Worm (Caenorhabditis elegans) whole organism, late embryonic: Measurements from ENCODE around the gene ppm-1.G.

Experiments
- C08G9.2 ChIP-seq: sonication (generic microtip); optimal IDR thresholded peaks from 2 replicates; lab custom pipeline; 2016; ENCODE audit warnings: mild to moderate bottlenecking, missing genetic modification characterization, moderate library complexity, missing compliant biosample characterization
- F13H6.1 ChIP-seq: sonication (generic microtip); optimal IDR thresholded peaks from 2 replicates; lab custom pipeline; 2016; ENCODE audit warnings: missing genetic modification characterization, missing compliant biosample characterization
- K02D7.2 ChIP-seq: sonication (generic microtip); optimal IDR thresholded peaks from 2 replicates; lab custom pipeline; 2017; ENCODE audit warnings: mild to moderate bottlenecking, missing genetic modification characterization, missing compliant biosample characterization
- K09A11.1 ChIP-seq: sonication (generic microtip); optimal IDR thresholded peaks from 2 replicates; lab custom pipeline; 2017; ENCODE audit warnings: antibody characterized with exemption, mild to moderate bottlenecking, missing genetic modification characterization, missing compliant biosample characterization; ENCODE audit not compliant: insufficient read depth
- Y22D7AL.16 ChIP-seq: sonication (generic microtip); optimal IDR thresholded peaks from 2 replicates; lab custom pipeline; 2016; ENCODE audit warnings: missing genetic modification characterization, missing compliant biosample characterization
- ahr-1 ChIP-seq: sonication (generic microtip); optimal IDR thresholded peaks from 2 replicates; lab custom pipeline; 2016; ENCODE audit warnings: missing genetic modification characterization, missing compliant biosample characterization
- ama-1 ChIP-seq: fragments of 150-350 bp; optimal IDR thresholded peaks from 2 replicates; lab custom pipeline; 2014
- ceh-18 ChIP-seq: sonication (generic microtip); optimal IDR thresholded peaks from 2 replicates; lab custom pipeline; 2016; ENCODE audit warnings: missing genetic modification characterization, missing compliant biosample characterization
- ceh-2 ChIP-seq: sonication (generic microtip); optimal IDR thresholded peaks from 2 replicates; lab custom pipeline; 2016; ENCODE audit warnings: missing genotype, missing genetic modification characterization, missing compliant biosample characterization
- ceh-22 ChIP-seq: sonication (generic microtip); optimal IDR thresholded peaks from 2 replicates; lab custom pipeline; 2017; ENCODE audit warnings: missing biosample characterization, missing genetic modification characterization
- ceh-31 ChIP-seq: sonication (generic microtip); optimal IDR thresholded peaks from 2 replicates; lab custom pipeline; 2016; ENCODE audit warnings: missing genetic modification characterization, missing compliant biosample characterization
- ceh-34 ChIP-seq: sonication (generic microtip); optimal IDR thresholded peaks from 2 replicates; lab custom pipeline; 2016; ENCODE audit warnings: mild to moderate bottlenecking, missing genetic modification characterization, missing compliant biosample characterization
- ceh-45 ChIP-seq: fragments of 200-800 bp; sonication (Bioruptor generic); IDR thresholded peaks from 2 replicates; pipeline ENCODE4 v1.3.6; 2022; ENCODE audit warnings: missing genetic modification reagents, missing genetic modification characterization, missing compliant biosample characterization
- ceh-9 ChIP-seq: sonication (generic microtip); optimal IDR thresholded peaks from 2 replicates; lab custom pipeline; 2016; ENCODE audit warnings: mild to moderate bottlenecking, missing genetic modification characterization, inconsistent platforms, missing compliant biosample characterization
- che-1 ChIP-seq: sonication (generic microtip); optimal IDR thresholded peaks from 2 replicates; lab custom pipeline; 2016; ENCODE audit warnings: mild to moderate bottlenecking, missing genetic modification characterization, missing compliant biosample characterization
- dmd-4 ChIP-seq: sonication (generic microtip); optimal IDR thresholded peaks from 2 replicates; lab custom pipeline; 2016; ENCODE audit warnings: borderline replicate concordance, missing genetic modification characterization, missing compliant biosample characterization
- dve-1 ChIP-seq: sonication (generic microtip); optimal IDR thresholded peaks from 2 replicates; lab custom pipeline; 2017; ENCODE audit warnings: antibody characterized with exemption, mild to moderate bottlenecking, missing genetic modification characterization, missing compliant biosample characterization
- elt-2 ChIP-seq: sonication (generic microtip); optimal IDR thresholded peaks from 2 replicates; lab custom pipeline; 2016; ENCODE audit warnings: missing genetic modification reagents, missing genetic modification characterization, missing compliant biosample characterization
- ets-4 ChIP-seq: sonication (generic microtip); optimal IDR thresholded peaks from 2 replicates; lab custom pipeline; 2016; ENCODE audit warnings: missing genetic modification characterization, missing compliant biosample characterization
- eyg-1 ChIP-seq: sonication (generic microtip); optimal IDR thresholded peaks from 2 replicates; lab custom pipeline; 2016; ENCODE audit warnings: missing genotype, missing genetic modification characterization, missing compliant biosample characterization
- fkh-10 ChIP-seq: fragments of 150-350 bp; optimal IDR thresholded peaks from 2 replicates; lab custom pipeline; 2014; ENCODE audit warnings: missing biosample characterization, missing genetic modification reagents, missing genetic modification characterization
- fkh-6 ChIP-seq: sonication (generic microtip); optimal IDR thresholded peaks from 2 replicates; lab custom pipeline; 2016; ENCODE audit warnings: missing genetic modification characterization, missing compliant biosample characterization
- gmeb-2 ChIP-seq: sonication (generic microtip); optimal IDR thresholded peaks from 2 replicates; lab custom pipeline; 2016; ENCODE audit warnings: missing genetic modification characterization, inconsistent platforms, missing compliant biosample characterization
- hlh-13 ChIP-seq: fragments of 200-800 bp; sonication (Bioruptor generic); optimal IDR thresholded peaks from 2 replicates; lab custom pipeline; 2018; ENCODE audit warnings: mild to moderate bottlenecking, missing genetic modification characterization, missing compliant biosample characterization
- hlh-30 ChIP-seq: sonication (generic microtip); optimal IDR thresholded peaks from 2 replicates; lab custom pipeline; 2017; ENCODE audit warnings: antibody characterized with exemption, missing genetic modification characterization, missing compliant biosample characterization; ENCODE audit not compliant: insufficient read depth
- hlh-8 ChIP-seq: sonication (generic microtip); optimal IDR thresholded peaks from 2 replicates; lab custom pipeline; 2016; ENCODE audit warnings: missing genotype, missing genetic modification characterization, missing compliant biosample characterization
- lim-6 ChIP-seq: sonication (generic microtip); optimal IDR thresholded peaks from 2 replicates; lab custom pipeline; 2016; ENCODE audit warnings: missing genetic modification characterization, missing compliant biosample characterization
- madf-2 ChIP-seq: sonication (generic microtip); optimal IDR thresholded peaks from 2 replicates; lab custom pipeline; 2017; ENCODE audit warnings: missing genetic modification characterization, missing compliant biosample characterization
- nfya-1 ChIP-seq: sonication (generic microtip); optimal IDR thresholded peaks from 2 replicates; lab custom pipeline; 2017; ENCODE audit warnings: missing genetic modification characterization, mild to moderate bottlenecking, missing compliant biosample characterization, antibody characterized with exemption, moderate library complexity
- odd-2 ChIP-seq: sonication (generic microtip); optimal IDR thresholded peaks from 2 replicates; lab custom pipeline; 2017; ENCODE audit warnings: antibody characterized with exemption, mild to moderate bottlenecking, missing genetic modification characterization, missing compliant biosample characterization
- pag-3 ChIP-seq: sonication (generic microtip); optimal IDR thresholded peaks from 2 replicates; lab custom pipeline; 2016; ENCODE audit warnings: missing compliant biosample characterization, missing genetic modification characterization, borderline replicate concordance
- pax-1 ChIP-seq: fragments of 150-350 bp; optimal IDR thresholded peaks from 2 replicates; lab custom pipeline; 2014; ENCODE audit warnings: missing biosample characterization, missing genetic modification characterization
- pha-2 ChIP-seq: sonication (generic microtip); optimal IDR thresholded peaks from 2 replicates; lab custom pipeline; 2017; ENCODE audit warnings: mild to moderate bottlenecking, missing genetic modification characterization, missing compliant biosample characterization
- pha-4 ChIP-seq: fragments of 150-350 bp; optimal IDR thresholded peaks from 2 replicates; lab custom pipeline; 2018; ENCODE audit warnings: missing biosample characterization, missing genetic modification reagents, missing genetic modification characterization
- pqm-1 ChIP-seq: sonication (generic microtip); optimal IDR thresholded peaks from 2 replicates; lab custom pipeline; 2016; ENCODE audit warnings: missing genetic modification characterization, missing compliant biosample characterization
- pros-1 ChIP-seq: fragments of 150-350 bp; optimal IDR thresholded peaks from 2 replicates; lab custom pipeline; 2014; ENCODE audit warnings: missing biosample characterization, missing genetic modification reagents, missing genetic modification characterization
- ref-2 ChIP-seq: sonication (generic microtip); optimal IDR thresholded peaks from 2 replicates; lab custom pipeline; 2016; ENCODE audit warnings: missing genetic modification characterization, missing compliant biosample characterization
- rnt-1 ChIP-seq: sonication (generic microtip); optimal IDR thresholded peaks from 2 replicates; lab custom pipeline; 2016; ENCODE audit warnings: missing genetic modification characterization, missing compliant biosample characterization
- sdc-2 ChIP-seq: sonication (generic microtip); optimal IDR thresholded peaks from 2 replicates; lab custom pipeline; 2016; ENCODE audit warnings: missing genotype, missing genetic modification characterization, missing compliant biosample characterization
- sox-2 ChIP-seq: fragments of 200-800 bp; sonication (Bioruptor generic); IDR thresholded peaks from 2 replicates; pipeline ENCODE4 v1.3.6; 2022; ENCODE audit warnings: missing genetic modification reagents, missing genetic modification characterization, missing compliant biosample characterization
- tbx-2 ChIP-seq: sonication (generic microtip); optimal IDR thresholded peaks from 2 replicates; lab custom pipeline; 2016; ENCODE audit warnings: missing genetic modification characterization, missing compliant biosample characterization
- tbx-7 ChIP-seq: sonication (generic microtip); optimal IDR thresholded peaks from 2 replicates; lab custom pipeline; 2016; ENCODE audit warnings: missing genotype, missing genetic modification characterization, missing compliant biosample characterization
- ttx-3 ChIP-seq: sonication (generic microtip); optimal IDR thresholded peaks from 2 replicates; lab custom pipeline; 2016; ENCODE audit warnings: missing genetic modification reagents, missing genetic modification characterization, missing compliant biosample characterization
- unc-3 ChIP-seq, 2 experiments: fragments of 200-800 bp in 1 of 2; sonication (Bioruptor generic) in 1 of 2; sonication (generic microtip) in 1 of 2; conservative IDR thresholded peaks in 1 of 2; optimal IDR thresholded peaks in 1 of 2; 2 replicates each; pipeline versions ENCODE4 v1.3.6 to Lab custom; 2016 to 2022; ENCODE audit warnings: missing compliant biosample characterization in 2 of 2, missing genetic modification characterization in 2 of 2, missing genetic modification reagents in 1 of 2
- unc-42 ChIP-seq: sonication (generic microtip); optimal IDR thresholded peaks from 2 replicates; lab custom pipeline; 2016; ENCODE audit warnings: missing genotype, missing genetic modification characterization, missing compliant biosample characterization
- unc-55 ChIP-seq: sonication (generic microtip); optimal IDR thresholded peaks from 2 replicates; lab custom pipeline; 2017; ENCODE audit warnings: missing biosample characterization, missing genetic modification reagents, missing genetic modification characterization
- zip-5 ChIP-seq: sonication (generic microtip); optimal IDR thresholded peaks from 2 replicates; lab custom pipeline; 2016; ENCODE audit warnings: missing genetic modification characterization, missing compliant biosample characterization
- ztf-16 ChIP-seq: sonication (generic microtip); optimal IDR thresholded peaks from 2 replicates; lab custom pipeline; 2017; ENCODE audit warnings: missing genetic modification characterization, missing compliant biosample characterization

ppm-1.G gene

DNA sequence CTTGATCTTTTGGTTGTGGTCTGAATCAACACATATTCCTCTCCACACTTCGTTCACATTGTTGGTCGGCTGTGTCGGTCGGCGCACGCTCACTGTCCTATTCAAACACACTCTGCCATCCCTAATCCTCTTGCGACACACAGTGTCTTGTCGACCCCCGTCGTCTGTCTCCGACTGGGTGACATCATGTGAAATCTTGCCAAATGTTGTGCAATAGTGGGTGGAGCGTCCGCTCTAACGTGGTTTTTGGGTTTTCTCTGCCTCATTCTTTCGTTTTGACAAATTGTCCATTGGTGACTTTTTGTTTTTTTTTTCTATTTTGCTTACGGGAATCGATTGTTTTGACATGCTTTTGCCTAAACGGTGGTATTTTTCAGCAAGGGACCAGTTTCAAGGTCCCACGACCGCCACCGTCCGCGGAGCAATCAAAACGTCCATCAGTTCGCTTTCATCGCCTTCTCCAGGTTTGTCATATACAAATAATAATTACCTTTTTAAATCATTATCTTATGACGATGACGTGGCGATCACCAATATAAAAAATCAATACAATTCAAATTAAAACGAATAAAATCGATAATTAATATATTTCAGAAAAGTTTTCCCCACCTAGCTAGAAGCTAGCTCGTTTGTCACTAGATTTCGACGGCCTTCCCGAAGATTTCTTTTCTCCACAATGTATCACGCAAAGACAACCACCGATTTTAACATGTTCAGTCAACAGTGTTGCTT is 50.4 kb downstream of the ppm-1.G start:
- TF ChIP-seq eyg-1 (tag; lab: Kevin White, UChicago) (peak; percentile 26), Y22D7AL.16 (tag; lab: Kevin White, UChicago) (no peak), fkh-6 (tag; lab: Kevin White, UChicago) (peak; percentile 2), ttx-3 (tag; lab: Kevin White, UChicago) (no peak), tbx-2 (tag; lab: Kevin White, UChicago) (peak; percentile 95), pax-1 (peak; percentile 90), fkh-10 (GFP tag; lab: Kevin White, UChicago) (peak; percentile 15), tbx-7 (tag; lab: Kevin White, UChicago) (no peak), hlh-30 (peak; percentile 96), dmd-4 (tag; lab: Kevin White, UChicago) (no peak), unc-42 (tag; lab: Kevin White, UChicago) (peak; percentile 29), zip-5 (tag; lab: Kevin White, UChicago) (peak; percentile 4), ceh-2 (tag; lab: Kevin White, UChicago) (peak; percentile 48), ceh-22 (tag; lab: Kevin White, UChicago) (no peak), pros-1 (tag; lab: Kevin White, UChicago) (no peak), che-1 (no peak), dve-1 (tag; lab: Kevin White, UChicago) (peak; percentile 85), unc-3 (GFP tag; conservative IDR thresholded peaks at IDR 0.05; lab: Robert Waterston, UW) (no peak), unc-3 (tag; optimal IDR thresholded peaks at IDR 0.05; lab: Kevin White, UChicago) (peak; percentile 17), rnt-1 (tag; lab: Kevin White, UChicago) (peak; percentile 85), gmeb-2 (tag; lab: Kevin White, UChicago) (no peak), K09A11.1 (tag; lab: Kevin White, UChicago) (peak; percentile 65), sox-2 (GFP tag; lab: Robert Waterston, UW) (no peak), ama-1 (peak; percentile 56), unc-55 (GFP tag; lab: Kevin White, UChicago) (peak; percentile 91), ahr-1 (tag; lab: Kevin White, UChicago) (no peak), madf-2 (tag; lab: Kevin White, UChicago) (peak; percentile 35), odd-2 (tag; lab: Kevin White, UChicago) (no peak), nfya-1 (tag; lab: Kevin White, UChicago) (peak; percentile 92), sdc-2 (tag; lab: Kevin White, UChicago) (peak; percentile 17), ceh-31 (peak; percentile 87), ref-2 (tag; lab: Kevin White, UChicago) (peak; percentile 76), K02D7.2 (tag; lab: Kevin White, UChicago) (no peak), hlh-8 (tag; lab: Kevin White, UChicago) (peak; percentile 14), pqm-1 (tag; lab: Kevin White, UChicago) (peak; percentile 42), C08G9.2 (tag; lab: Kevin White, UChicago) (no peak), pha-2 (tag; lab: Kevin White, UChicago) (peak; percentile 18), ceh-18 (tag; lab: Kevin White, UChicago) (peak; percentile 82), ceh-9 (no peak), pha-4 (tag; lab: Kevin White, UChicago) (no peak), pag-3 (tag; lab: Kevin White, UChicago) (no peak), ceh-45 (GFP tag; lab: Robert Waterston, UW) (no peak), hlh-13 (no peak), ceh-34 (tag; lab: Kevin White, UChicago) (peak; percentile 41), elt-2 (tag; lab: Kevin White, UChicago) (peak; percentile 78), ets-4 (tag; lab: Kevin White, UChicago) (peak; percentile 51), lim-6 (no peak), ztf-16 (peak; percentile 9), F13H6.1 (tag; lab: Kevin White, UChicago) (peak; percentile 28)
- TF ChIP-seq, all 69 proteins: peak for 29
